Fruit fly (Drosophila melanogaster) whole organism, embryonic: ENCODE measurements around the gene SerRS.

Experiments used
- Asciz ChIP-seq: fragments of 200-800 bp; sonication (Bioruptor generic); optimal IDR thresholded peaks from 2 replicates; lab custom pipeline; 2017; ENCODE audit warnings: missing biosample characterization, mild to moderate bottlenecking, missing genetic modification characterization, missing genetic modification reagents
- Awh ChIP-seq: fragments of 200-800 bp; sonication (Bioruptor generic); IDR thresholded peaks from 2 replicates; pipeline ENCODE4, ENCODE4 v1.3.6; 2022; ENCODE audit warnings: missing biosample characterization, missing genetic modification characterization
- B-H1 ChIP-seq: fragments of 200-800 bp; sonication (Bioruptor generic); IDR thresholded peaks from 3 replicates; pipeline ENCODE4 v1.3.6; 2022; ENCODE audit warnings: missing biosample characterization, missing genetic modification characterization
- CG10431 ChIP-seq: fragments of 200-800 bp; sonication (Bioruptor generic); optimal IDR thresholded peaks from 3 replicates; lab custom pipeline; 2018; ENCODE audit warnings: missing biosample characterization, mild to moderate bottlenecking, missing genetic modification characterization
- CG11560 ChIP-seq: fragments of 200-800 bp; sonication (Bioruptor generic); IDR thresholded peaks from 3 replicates; pipeline ENCODE4 v1.3.6; 2022; ENCODE audit warnings: missing biosample characterization, missing genetic modification characterization
- CG11696 ChIP-seq: fragments of 200-800 bp; sonication (Bioruptor generic); IDR thresholded peaks from 2 replicates; pipeline ENCODE4 v1.3.6; 2022; ENCODE audit warnings: missing biosample characterization, missing genetic modification characterization
- CG12219 ChIP-seq: fragments of 200-800 bp; sonication (Bioruptor generic); optimal IDR thresholded peaks from 3 replicates; lab custom pipeline; 2018; ENCODE audit warnings: missing biosample characterization, mild to moderate bottlenecking, missing genetic modification characterization
- CG14710 ChIP-seq: fragments of 200-800 bp; sonication (Bioruptor generic); optimal IDR thresholded peaks from 3 replicates; lab custom pipeline; 2019; ENCODE audit warnings: missing biosample characterization, mild to moderate bottlenecking, missing genetic modification characterization, moderate library complexity
- CG17568 ChIP-seq: fragments of 200-800 bp; sonication (Bioruptor generic); optimal IDR thresholded peaks from 2 replicates; lab custom pipeline; 2018; ENCODE audit warnings: missing biosample characterization, mild to moderate bottlenecking, missing genetic modification characterization, moderate library complexity
- CG17802 ChIP-seq: fragments of 200-800 bp; sonication (Bioruptor generic); optimal IDR thresholded peaks from 2 replicates; lab custom pipeline; 2018; ENCODE audit warnings: missing biosample characterization, mild to moderate bottlenecking, missing genetic modification characterization, moderate library complexity
- CG18011 ChIP-seq: fragments of 200-800 bp; sonication (Bioruptor generic); optimal IDR thresholded peaks from 2 replicates; lab custom pipeline; 2017; ENCODE audit warnings: missing biosample characterization, missing genetic modification characterization, mild to moderate bottlenecking, moderate library complexity, missing genotype
- CG2712 ChIP-seq: fragments of 200-800 bp; optimal IDR thresholded peaks from 3 replicates; lab custom pipeline; 2019; ENCODE audit warnings: missing biosample characterization, mild to moderate bottlenecking, missing genetic modification characterization, moderate library complexity
- CG30403 ChIP-seq: fragments of 200-800 bp; sonication (Bioruptor generic); optimal IDR thresholded peaks from 3 replicates; lab custom pipeline; 2016; ENCODE audit warnings: missing biosample characterization, missing genetic modification characterization
- CG33213 ChIP-seq: fragments of 200-800 bp; sonication (Bioruptor generic); optimal IDR thresholded peaks from 3 replicates; lab custom pipeline; 2016; ENCODE audit warnings: missing biosample characterization, missing genetic modification characterization
- CG33557 ChIP-seq: fragments of 200-800 bp; sonication (Bioruptor generic); optimal IDR thresholded peaks from 2 replicates; lab custom pipeline; 2019; ENCODE audit warnings: missing biosample characterization, mild to moderate bottlenecking, missing genetic modification characterization, moderate library complexity
- CG34422 ChIP-seq: fragments of 200-800 bp; sonication (Bioruptor generic); IDR thresholded peaks from 3 replicates; pipeline ENCODE4 v1.3.6; 2022; ENCODE audit warnings: missing biosample characterization, missing genetic modification characterization
- CG3995 ChIP-seq: fragments of 200-800 bp; sonication (Bioruptor generic); optimal IDR thresholded peaks from 3 replicates; lab custom pipeline; 2016; ENCODE audit warnings: missing biosample characterization, missing genetic modification characterization
- CG43689 ChIP-seq: fragments of 200-800 bp; sonication (Bioruptor generic); IDR thresholded peaks from 2 replicates; pipeline ENCODE4 v1.3.6; 2022; ENCODE audit warnings: missing biosample characterization, missing genetic modification characterization
- CG5180 ChIP-seq: fragments of 200-800 bp; sonication (Bioruptor generic); optimal IDR thresholded peaks from 3 replicates; lab custom pipeline; 2017; ENCODE audit warnings: missing biosample characterization, missing genetic modification characterization, mild to moderate bottlenecking, moderate library complexity, missing genetic modification reagents
- CG6791 ChIP-seq: fragments of 200-800 bp; sonication (Bioruptor generic); IDR thresholded peaks from 3 replicates; pipeline ENCODE4 v1.3.6; 2022; ENCODE audit warnings: missing biosample characterization, missing genetic modification characterization; ENCODE audit not compliant: partially characterized antibody
- CG7271 ChIP-seq: fragments of 200-800 bp; sonication (Bioruptor generic); optimal IDR thresholded peaks from 2 replicates; lab custom pipeline; 2018; ENCODE audit warnings: missing biosample characterization, mild to moderate bottlenecking, missing genetic modification characterization, moderate library complexity
- CG8944 ChIP-seq: fragments of 200-800 bp; sonication (Bioruptor generic); optimal IDR thresholded peaks from 3 replicates; lab custom pipeline; 2016; ENCODE audit warnings: missing biosample characterization, missing genetic modification characterization
- CG9817 ChIP-seq: fragments of 200-800 bp; sonication (Bioruptor generic); optimal IDR thresholded peaks from 2 replicates; lab custom pipeline; 2018; ENCODE audit warnings: missing biosample characterization, mild to moderate bottlenecking, missing genetic modification characterization, moderate library complexity
- CHES-1-like ChIP-seq: fragments of 200-800 bp; sonication (Bioruptor generic); optimal IDR thresholded peaks from 2 replicates; lab custom pipeline; 2016; ENCODE audit warnings: missing biosample characterization, missing genetic modification characterization
- Dp ChIP-seq: fragments of 200-800 bp; sonication (Bioruptor generic); optimal IDR thresholded peaks from 2 replicates; lab custom pipeline; 2018; ENCODE audit warnings: missing biosample characterization, mild to moderate bottlenecking, missing genetic modification characterization, moderate library complexity
- Drgx ChIP-seq: fragments of 200-800 bp; sonication (Bioruptor generic); IDR thresholded peaks from 2 replicates; pipeline ENCODE4 v1.3.6; 2022; ENCODE audit warnings: missing biosample characterization, missing genetic modification characterization
- E2f2 ChIP-seq: fragments of 200-800 bp; sonication (Bioruptor generic); IDR thresholded peaks from 2 replicates; pipeline ENCODE4 v1.3.6; 2022; ENCODE audit warnings: missing biosample characterization, missing genetic modification characterization
- Elba2 ChIP-seq: fragments of 200-800 bp; sonication (Bioruptor generic); optimal IDR thresholded peaks from 3 replicates; lab custom pipeline; 2016; ENCODE audit warnings: missing biosample characterization, missing genetic modification characterization
- MBD-R2 ChIP-seq: fragments of 200-800 bp; sonication (Bioruptor generic); IDR thresholded peaks from 2 replicates; pipeline ENCODE4 v1.3.6; 2022; ENCODE audit warnings: missing biosample characterization, missing genetic modification characterization
- Meics ChIP-seq: fragments of 200-800 bp; sonication (Bioruptor generic); optimal IDR thresholded peaks from 2 replicates; lab custom pipeline; 2017; ENCODE audit warnings: missing biosample characterization, mild to moderate bottlenecking, missing genetic modification characterization
- Sry-δ ChIP-seq: fragments of 200-800 bp; sonication (Bioruptor generic); optimal IDR thresholded peaks from 2 replicates; lab custom pipeline; 2016; ENCODE audit warnings: missing biosample characterization, missing genetic modification characterization
- Tbp ChIP-seq: fragments of >200 bp; optimal IDR thresholded peaks from 2 replicates; lab custom pipeline; 2018; ENCODE audit warnings: missing biosample characterization, missing genetic modification characterization
- ab ChIP-seq: fragments of 200-800 bp; sonication (Bioruptor generic); optimal IDR thresholded peaks from 2 replicates; lab custom pipeline; 2016; ENCODE audit warnings: missing biosample characterization, missing genetic modification characterization
- bab2 ChIP-seq: fragments of 200-800 bp; sonication (Bioruptor generic); optimal IDR thresholded peaks from 2 replicates; lab custom pipeline; 2016; ENCODE audit warnings: missing biosample characterization, missing genetic modification characterization
- bbx ChIP-seq: fragments of 200-800 bp; sonication (Bioruptor generic); IDR thresholded peaks from 2 replicates; pipeline ENCODE4 v1.3.6; 2022; ENCODE audit warnings: missing biosample characterization, missing genetic modification characterization; ENCODE audit not compliant: partially characterized antibody
- br ChIP-seq: fragments of >200 bp; optimal IDR thresholded peaks from 2 replicates; lab custom pipeline; 2017
- cad ChIP-seq: fragments of >200 bp; optimal IDR thresholded peaks from 2 replicates; lab custom pipeline; 2017; ENCODE audit warnings: missing biosample characterization, missing genetic modification characterization
- ci ChIP-seq: fragments of 200-800 bp; sonication (Bioruptor generic); IDR thresholded peaks from 3 replicates; pipeline ENCODE4 v1.3.6; 2022; ENCODE audit warnings: missing biosample characterization, missing genetic modification characterization
- danr ChIP-seq: fragments of 200-800 bp; sonication (Bioruptor generic); IDR thresholded peaks from 2 replicates; pipeline ENCODE4 v1.3.6; 2022; ENCODE audit warnings: missing biosample characterization, missing genetic modification characterization
- disco-r ChIP-seq: fragments of 200-800 bp; sonication (Bioruptor generic); optimal IDR thresholded peaks from 2 replicates; lab custom pipeline; 2016; ENCODE audit warnings: missing biosample characterization, missing genetic modification characterization
- gsb ChIP-seq: fragments of 200-800 bp; sonication (Bioruptor generic); IDR thresholded peaks from 2 replicates; pipeline ENCODE4 v1.3.6; 2022; ENCODE audit warnings: missing biosample characterization, missing genetic modification characterization
- gsb-n ChIP-seq: fragments of 200-800 bp; sonication (Bioruptor generic); optimal IDR thresholded peaks from 3 replicates; lab custom pipeline; 2018; ENCODE audit warnings: missing biosample characterization, mild to moderate bottlenecking, missing genetic modification characterization
- jumu ChIP-seq: fragments of 200-800 bp; sonication (Bioruptor generic); optimal IDR thresholded peaks from 3 replicates; lab custom pipeline; 2016; ENCODE audit warnings: missing biosample characterization, missing genetic modification characterization
- luna ChIP-seq: fragments of 200-800 bp; sonication (Bioruptor generic); optimal IDR thresholded peaks from 2 replicates; lab custom pipeline; 2016; ENCODE audit warnings: missing biosample characterization, missing genetic modification characterization
- mld ChIP-seq: fragments of 200-800 bp; sonication (Bioruptor generic); IDR thresholded peaks from 3 replicates; pipeline ENCODE4 v1.3.6; 2022; ENCODE audit warnings: missing biosample characterization, missing genetic modification characterization; ENCODE audit not compliant: partially characterized antibody
- nom ChIP-seq: fragments of 200-800 bp; sonication (Bioruptor generic); optimal IDR thresholded peaks from 2 replicates; lab custom pipeline; 2017; ENCODE audit warnings: missing biosample characterization, missing genetic modification characterization, mild to moderate bottlenecking, moderate library complexity, missing genetic modification reagents
- run ChIP-seq: fragments of 200-800 bp; sonication (Bioruptor generic); optimal IDR thresholded peaks from 3 replicates; lab custom pipeline; 2018; ENCODE audit warnings: missing biosample characterization, mild to moderate bottlenecking, missing genetic modification characterization
- sens ChIP-seq: fragments of 200-800 bp; sonication (Bioruptor generic); peaks from one replicate; lab custom pipeline; 2016; ENCODE audit warnings: missing biosample characterization, missing genetic modification characterization
- slp2 ChIP-seq: fragments of 200-800 bp; sonication (Bioruptor generic); optimal IDR thresholded peaks from 2 replicates; lab custom pipeline; 2016; ENCODE audit warnings: missing biosample characterization, missing genetic modification characterization
- wdn ChIP-seq: fragments of 200-800 bp; sonication (Bioruptor generic); IDR thresholded peaks from 2 replicates; pipeline ENCODE4 v1.3.6; 2022; ENCODE audit warnings: missing biosample characterization, missing genetic modification characterization
- zfh2 ChIP-seq: fragments of 200-800 bp; sonication (Bioruptor generic); optimal IDR thresholded peaks from 2 replicates; lab custom pipeline; 2016; ENCODE audit warnings: missing biosample characterization, missing genetic modification characterization

Gene SerRS

DNA sequence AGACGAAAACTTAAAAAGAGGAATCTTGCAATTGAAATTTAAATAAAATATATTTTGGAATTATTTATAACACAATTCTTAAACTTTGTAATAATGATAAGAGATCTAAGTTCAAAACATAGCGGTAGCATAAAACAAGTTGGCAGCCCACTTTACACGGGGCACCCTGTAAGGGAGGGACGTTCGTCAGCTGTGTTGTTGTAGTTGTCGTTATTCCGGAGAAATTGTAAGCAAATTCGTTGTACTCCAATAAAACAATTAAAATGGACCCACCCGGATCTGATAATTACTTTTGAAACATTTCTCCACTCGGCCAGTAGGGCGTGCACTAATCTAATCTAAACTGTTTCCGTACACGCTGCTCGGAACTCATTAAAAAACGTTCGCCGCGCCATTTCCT is 6.9 kb downstream of the SerRS start, which contains the start of gene GABPI (continued):
- TF ChIP-seq CG14710 (tag; lab: Kevin White, UChicago), result peak; percentile 9
- peak; percentile 93 for TF ChIP-seq E2f2 (GFP tag; lab: Robert Waterston, UW)
- no peak for TF ChIP-seq B-H1 (GFP tag; lab: Robert Waterston, UW)
- peak; percentile 6 for TF ChIP-seq CHES-1-like (GFP tag; lab: Kevin White, UChicago)
- no peak for TF ChIP-seq Drgx (GFP tag; lab: Robert Waterston, UW)
- peak; percentile 25 for TF ChIP-seq Meics
- TF ChIP-seq CG34422 (GFP tag; lab: Robert Waterston, UW), result peak; percentile 76; the same call in 2 of the 3 replicates
- TF ChIP-seq cad (GFP tag; lab: Kevin White, UChicago), result peak; percentile 50
- peak; percentile 86 for TF ChIP-seq Dp
- TF ChIP-seq bbx, result 0 out of 2 replicates have a peak, but pooled peaks have one; percentile 12
- peak; percentile 38 for TF ChIP-seq CG10431 (GFP tag; lab: Kevin White, UChicago)

DNA sequence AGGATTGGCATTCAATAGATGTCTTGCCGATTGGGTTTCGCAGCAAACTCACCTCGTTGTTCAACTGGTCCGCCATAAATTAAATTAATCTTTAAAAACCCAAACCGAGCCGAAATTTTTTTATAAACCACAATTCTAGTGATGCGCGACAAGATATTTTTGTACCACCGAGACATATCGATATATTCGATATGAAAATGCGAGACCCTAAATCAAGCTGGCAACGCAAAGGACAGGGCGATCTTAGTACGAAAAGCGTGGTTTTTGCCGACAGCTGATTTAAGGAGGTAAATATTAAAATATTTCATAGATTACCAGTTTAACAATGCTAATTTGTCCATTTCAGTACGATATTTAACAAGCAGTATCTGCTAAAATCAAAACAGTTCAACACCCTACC is 8.2 kb downstream of the SerRS start, which contains the start of the genes Sf3b2 and CG17219:
Sf3b2 (minus strand) TSS at position 157 of the 400 bp plus-strand sequence.
CG17219 (plus strand) TSS at position 242 of the 400 bp plus-strand sequence.
- no peak for TF ChIP-seq gsb (GFP tag; lab: Robert Waterston, UW)
- TF ChIP-seq ci (GFP tag; lab: Robert Waterston, UW), result no peak; the same call in 2 of the 3 replicates
- no peak for TF ChIP-seq CG8944
- no peak for TF ChIP-seq br
- TF ChIP-seq luna (GFP tag; lab: Kevin White, UChicago), result no peak
- no peak for TF ChIP-seq CG3995 (GFP tag; lab: Kevin White, UChicago)
- peak; percentile 18 for TF ChIP-seq sens
- TF ChIP-seq CG5180, result no peak
- no peak for TF ChIP-seq CG7271 (tag; lab: Kevin White, UChicago)
- TF ChIP-seq CG43689 (GFP tag; lab: Robert Waterston, UW), result no peak
- TF ChIP-seq CG17802 (tag; lab: Kevin White, UChicago), result no peak
- TF ChIP-seq ab (GFP tag; lab: Kevin White, UChicago), result no peak
- TF ChIP-seq MBD-R2 (GFP tag; lab: Robert Waterston, UW), result peak; percentile 90
- TF ChIP-seq run (tag; lab: Kevin White, UChicago), result peak; percentile 74
- peak; percentile 16; the same call in 1 of the 3 replicates for TF ChIP-seq CG34422 (GFP tag; lab: Robert Waterston, UW)
- no peak for TF ChIP-seq danr (GFP tag; lab: Robert Waterston, UW)
- no peak for TF ChIP-seq jumu (GFP tag; lab: Kevin White, UChicago)
- no peak for TF ChIP-seq nom (GFP tag; lab: Kevin White, UChicago)
- TF ChIP-seq mld (GFP tag; lab: Robert Waterston, UW), result 0 out of 3 replicates have a peak, but pooled peaks have one; percentile 32
- TF ChIP-seq CG11696, result no peak
- TF ChIP-seq CG11560 (tag; lab: Robert Waterston, UW), result peak; percentile 96
- TF ChIP-seq CG18011 (GFP tag; lab: Kevin White, UChicago), result no peak
- no peak for TF ChIP-seq CG9817 (tag; lab: Kevin White, UChicago)
- TF ChIP-seq Asciz, result no peak
- peak; percentile 4 for TF ChIP-seq CG33213 (GFP tag; lab: Kevin White, UChicago)
- TF ChIP-seq Tbp, result no peak
- no peak for TF ChIP-seq CG33557
- TF ChIP-seq Awh, result no peak
- peak; percentile 91 for TF ChIP-seq Sry-δ (GFP tag; lab: Kevin White, UChicago)
- TF ChIP-seq bab2, result no peak
- no peak for TF ChIP-seq zfh2 (GFP tag; lab: Kevin White, UChicago)
- no peak for TF ChIP-seq gsb-n (tag; lab: Kevin White, UChicago)
- no peak for TF ChIP-seq CG12219 (GFP tag; lab: Kevin White, UChicago)
- TF ChIP-seq CG30403, result no peak
- no peak for TF ChIP-seq disco-r
- no peak for TF ChIP-seq CG17568 (GFP tag; lab: Kevin White, UChicago)
- peak; percentile 61 for TF ChIP-seq CG6791
- no peak for TF ChIP-seq Elba2 (GFP tag; lab: Kevin White, UChicago)
- TF ChIP-seq wdn, result no peak
- TF ChIP-seq CG2712 (tag; lab: Kevin White, UChicago), result no peak
- no peak for TF ChIP-seq slp2 (GFP tag; lab: Kevin White, UChicago)
